Worm (Caenorhabditis elegans) whole organism, late embryonic: Measurements from ENCODE around the gene F54A3.6.
A peak's percentile ranks its signal among the peaks of the same experiment; 100 is the strongest.

Experiments used
- Y22D7AL.16 ChIP-seq: sonication (generic microtip); optimal IDR thresholded peaks from 2 replicates; lab custom pipeline; 2016; ENCODE audit warnings: missing genetic modification characterization, missing compliant biosample characterization
- dmd-4 ChIP-seq: sonication (generic microtip); optimal IDR thresholded peaks from 2 replicates; lab custom pipeline; 2016; ENCODE audit warnings: borderline replicate concordance, missing genetic modification characterization, missing compliant biosample characterization
- ets-4 ChIP-seq: sonication (generic microtip); optimal IDR thresholded peaks from 2 replicates; lab custom pipeline; 2016; ENCODE audit warnings: missing genetic modification characterization, missing compliant biosample characterization
- fax-1 ChIP-seq: sonication (generic microtip); optimal IDR thresholded peaks from 2 replicates; lab custom pipeline; 2016; ENCODE audit warnings: missing genotype, missing genetic modification characterization, missing compliant biosample characterization
- fkh-10 ChIP-seq: fragments of 150-350 bp; optimal IDR thresholded peaks from 2 replicates; lab custom pipeline; 2014; ENCODE audit warnings: missing biosample characterization, missing genetic modification reagents, missing genetic modification characterization
- hlh-6 ChIP-seq: sonication (generic microtip); optimal IDR thresholded peaks from 2 replicates; lab custom pipeline; 2016; ENCODE audit warnings: missing genotype, missing genetic modification characterization, missing compliant biosample characterization
- lin-11 ChIP-seq: fragments of 200-800 bp; sonication (Bioruptor generic); optimal IDR thresholded peaks from 2 replicates; lab custom pipeline; 2018; ENCODE audit warnings: mild to moderate bottlenecking, missing genetic modification characterization, missing compliant biosample characterization
- odd-2 ChIP-seq: sonication (generic microtip); optimal IDR thresholded peaks from 2 replicates; lab custom pipeline; 2017; ENCODE audit warnings: antibody characterized with exemption, mild to moderate bottlenecking, missing genetic modification characterization, missing compliant biosample characterization
- pat-9 ChIP-seq: fragments of 200-800 bp; sonication (Bioruptor generic); optimal IDR thresholded peaks from 2 replicates; lab custom pipeline; 2018; ENCODE audit warnings: mild to moderate bottlenecking, missing genetic modification characterization, moderate library complexity, missing compliant biosample characterization
- rnt-1 ChIP-seq: sonication (generic microtip); optimal IDR thresholded peaks from 2 replicates; lab custom pipeline; 2016; ENCODE audit warnings: missing genetic modification characterization, missing compliant biosample characterization
- zip-5 ChIP-seq: sonication (generic microtip); optimal IDR thresholded peaks from 2 replicates; lab custom pipeline; 2016; ENCODE audit warnings: missing genetic modification characterization, missing compliant biosample characterization

DNA sequence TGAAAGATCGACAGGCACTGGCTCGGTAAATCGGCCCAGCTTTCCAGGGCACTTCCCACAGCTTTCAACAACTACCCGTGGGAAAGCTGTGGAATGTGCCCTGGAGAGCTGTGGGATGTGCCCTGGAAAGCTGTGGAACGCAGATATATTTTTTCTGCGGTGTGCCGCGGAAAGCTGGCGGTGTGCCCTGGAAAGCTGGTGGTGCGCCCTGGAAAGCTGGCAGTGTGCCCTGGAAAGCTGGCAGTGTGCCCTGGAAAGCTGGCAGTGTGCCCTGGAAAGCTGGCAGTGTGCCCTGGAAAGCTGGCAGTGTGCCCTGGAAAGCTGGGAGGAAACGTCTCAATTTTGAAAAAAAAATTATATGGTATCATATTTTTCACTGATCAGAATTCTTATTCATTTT lies 41.5 kb upstream of the F54A3.6 start:
- TF ChIP-seq odd-2 (no peak), ets-4 (tag; lab: Kevin White, UChicago) (no peak), fax-1 (tag; lab: Kevin White, UChicago) (no peak), hlh-6 (tag; lab: Kevin White, UChicago) (peak; percentile 15), dmd-4 (tag; lab: Kevin White, UChicago) (no peak), lin-11 (tag; lab: Kevin White, UChicago) (no peak), fkh-10 (GFP tag; lab: Kevin White, UChicago) (no peak), zip-5 (tag; lab: Kevin White, UChicago) (no peak), pat-9 (tag; lab: Kevin White, UChicago) (no peak), Y22D7AL.16 (no peak), rnt-1 (tag; lab: Kevin White, UChicago) (no peak)
